Fruit fly (Drosophila melanogaster) whole organism, embryonic: ENCODE data around the gene Papss.
A peak's percentile ranks its signal among the peaks of the same experiment; 100 is the strongest.

Experiments used
- Aef1 ChIP-seq: fragments of 200-800 bp; sonication (Bioruptor generic); IDR thresholded peaks from 3 replicates; pipeline ENCODE4 v1.3.6; 2022; ENCODE audit warnings: missing biosample characterization, missing genetic modification characterization
- CG10543 ChIP-seq: fragments of 200-800 bp; sonication (Bioruptor generic); optimal IDR thresholded peaks from 3 replicates; lab custom pipeline; 2017; ENCODE audit warnings: missing biosample characterization, mild to moderate bottlenecking, missing genetic modification characterization, moderate library complexity
- CG13894 ChIP-seq: fragments of 200-800 bp; sonication (Bioruptor generic); optimal IDR thresholded peaks from 3 replicates; lab custom pipeline; 2018; ENCODE audit warnings: missing biosample characterization, mild to moderate bottlenecking, missing genetic modification characterization, moderate library complexity
- CG14441 ChIP-seq: fragments of 200-800 bp; sonication (Bioruptor generic); IDR thresholded peaks from 2 replicates; pipeline ENCODE4 v1.3.6; 2022; ENCODE audit warnings: missing biosample characterization, missing genetic modification characterization
- CG15696 ChIP-seq: fragments of 200-800 bp; sonication (Bioruptor generic); optimal IDR thresholded peaks from 2 replicates; lab custom pipeline; 2019; ENCODE audit warnings: missing biosample characterization, mild to moderate bottlenecking, missing genetic modification characterization, moderate library complexity
- CG1603 ChIP-seq: fragments of 200-800 bp; sonication (Bioruptor generic); optimal IDR thresholded peaks from 2 replicates; lab custom pipeline; 2019; ENCODE audit warnings: missing biosample characterization, mild to moderate bottlenecking, missing genetic modification characterization, moderate library complexity
- CG16863 ChIP-seq: fragments of 200-800 bp; sonication (Bioruptor generic); optimal IDR thresholded peaks from 3 replicates; lab custom pipeline; 2016; ENCODE audit warnings: missing biosample characterization, missing genetic modification characterization
- CG2875 ChIP-seq: fragments of 200-800 bp; sonication (Bioruptor generic); optimal IDR thresholded peaks from 2 replicates; lab custom pipeline; 2017; ENCODE audit warnings: missing biosample characterization, mild to moderate bottlenecking, missing genetic modification characterization, missing genetic modification reagents
- CG31388 ChIP-seq: fragments of 200-800 bp; sonication (Bioruptor generic); optimal IDR thresholded peaks from 2 replicates; lab custom pipeline; 2016; ENCODE audit warnings: missing biosample characterization, missing genetic modification characterization
- CG3163 ChIP-seq: fragments of 200-800 bp; sonication (Bioruptor generic); optimal IDR thresholded peaks from 3 replicates; lab custom pipeline; 2016; ENCODE audit warnings: missing biosample characterization, missing genetic modification characterization
- CG34376 ChIP-seq: fragments of 200-800 bp; sonication (Bioruptor generic); optimal IDR thresholded peaks from 2 replicates; lab custom pipeline; 2018; ENCODE audit warnings: missing biosample characterization, mild to moderate bottlenecking, missing genetic modification characterization
- CG4820 ChIP-seq: fragments of 200-800 bp; sonication (Bioruptor generic); optimal IDR thresholded peaks from 3 replicates; lab custom pipeline; 2016; ENCODE audit warnings: missing biosample characterization, missing genetic modification characterization
- CG5180 ChIP-seq: fragments of 200-800 bp; sonication (Bioruptor generic); optimal IDR thresholded peaks from 3 replicates; lab custom pipeline; 2017; ENCODE audit warnings: missing biosample characterization, missing genetic modification characterization, mild to moderate bottlenecking, moderate library complexity, missing genetic modification reagents
- CG6765 ChIP-seq: fragments of 200-800 bp; sonication (Bioruptor generic); optimal IDR thresholded peaks from 3 replicates; lab custom pipeline; 2017; ENCODE audit warnings: missing biosample characterization, mild to moderate bottlenecking, missing genetic modification characterization
- CG7839 ChIP-seq: fragments of 200-800 bp; sonication (Bioruptor generic); optimal IDR thresholded peaks from 3 replicates; lab custom pipeline; 2018; ENCODE audit warnings: missing biosample characterization, mild to moderate bottlenecking, missing genetic modification characterization, moderate library complexity
- CG7987 ChIP-seq: fragments of 200-800 bp; sonication (Bioruptor generic); optimal IDR thresholded peaks from 2 replicates; lab custom pipeline; 2018; ENCODE audit warnings: missing biosample characterization, mild to moderate bottlenecking, missing genetic modification characterization, moderate library complexity
- CG8478 ChIP-seq: fragments of >200 bp; optimal IDR thresholded peaks from 2 replicates; lab custom pipeline; 2018
- D19A ChIP-seq: fragments of 200-800 bp; optimal IDR thresholded peaks from 3 replicates; lab custom pipeline; 2019; ENCODE audit warnings: missing biosample characterization, mild to moderate bottlenecking, missing genetic modification characterization, moderate library complexity
- Dad ChIP-seq: fragments of 200-800 bp; sonication (Bioruptor generic); optimal IDR thresholded peaks from 3 replicates; lab custom pipeline; 2016; ENCODE audit warnings: missing biosample characterization, missing genetic modification characterization
- H2.0 ChIP-seq: fragments of 200-800 bp; sonication (Bioruptor generic); IDR thresholded peaks from 2 replicates; pipeline ENCODE4 v1.3.6; 2022; ENCODE audit warnings: missing biosample characterization, missing genetic modification characterization
- Hr51 ChIP-seq, 2 experiments: fragments of 200-800 bp; sonication (Bioruptor generic); optimal IDR thresholded peaks; 2 replicates in 1 of 2; 3 replicates in 1 of 2; lab custom pipeline; 2016 to 2018; ENCODE audit warnings: missing biosample characterization in 2 of 2, missing genetic modification characterization in 2 of 2, mild to moderate bottlenecking in 1 of 2, moderate library complexity in 1 of 2
- Lim3 ChIP-seq: fragments of 200-800 bp; sonication (Bioruptor generic); IDR thresholded peaks from 2 replicates; pipeline ENCODE4 v1.3.6; 2022; ENCODE audit warnings: missing biosample characterization, missing genetic modification characterization
- MTF-1 ChIP-seq: fragments of 200-800 bp; sonication (Bioruptor generic); optimal IDR thresholded peaks from 2 replicates; lab custom pipeline; 2018; ENCODE audit warnings: missing biosample characterization, mild to moderate bottlenecking, missing genetic modification characterization, borderline replicate concordance
- Mrtf ChIP-seq: fragments of 200-800 bp; sonication (Bioruptor generic); IDR thresholded peaks from 3 replicates; pipeline ENCODE4 v1.3.6; 2022; ENCODE audit warnings: missing biosample characterization, missing genetic modification characterization
- PHDP ChIP-seq: fragments of 200-800 bp; sonication (Bioruptor generic); optimal IDR thresholded peaks from 3 replicates; lab custom pipeline; 2018; ENCODE audit warnings: missing biosample characterization, mild to moderate bottlenecking, missing genetic modification characterization, moderate library complexity
- Sox100B ChIP-seq: fragments of 200-800 bp; sonication (Bioruptor generic); optimal IDR thresholded peaks from 3 replicates; lab custom pipeline; 2018; ENCODE audit warnings: missing biosample characterization, mild to moderate bottlenecking, missing genetic modification characterization
- TFAM ChIP-seq: fragments of 200-800 bp; sonication (Bioruptor generic); optimal IDR thresholded peaks from 2 replicates; lab custom pipeline; 2017; ENCODE audit warnings: missing biosample characterization, missing genetic modification characterization, inconsistent platforms
- Vsx1 ChIP-seq: fragments of 200-800 bp; sonication (Bioruptor generic); optimal IDR thresholded peaks from 2 replicates; lab custom pipeline; 2017; ENCODE audit warnings: missing biosample characterization, mild to moderate bottlenecking, missing genetic modification characterization, missing genetic modification reagents
- bcd ChIP-seq: fragments of 200-800 bp; sonication (Bioruptor generic); optimal IDR thresholded peaks from 2 replicates; lab custom pipeline; 2017; ENCODE audit warnings: missing biosample characterization, mild to moderate bottlenecking, missing genetic modification characterization
- btn ChIP-seq: fragments of 200-800 bp; sonication (Bioruptor generic); optimal IDR thresholded peaks from 2 replicates; lab custom pipeline; 2016; ENCODE audit warnings: missing biosample characterization, missing genetic modification characterization
- caup ChIP-seq: fragments of 200-800 bp; sonication (Bioruptor generic); optimal IDR thresholded peaks from 3 replicates; lab custom pipeline; 2017; ENCODE audit warnings: missing biosample characterization, mild to moderate bottlenecking, missing genetic modification characterization, moderate library complexity; ENCODE audit not compliant: severe bottlenecking
- cwo ChIP-seq: fragments of 200-800 bp; sonication (Bioruptor generic); optimal IDR thresholded peaks from 3 replicates; lab custom pipeline; 2017; ENCODE audit warnings: missing biosample characterization, missing genetic modification characterization, mild to moderate bottlenecking, moderate library complexity, missing genetic modification reagents
- exex ChIP-seq: fragments of 200-800 bp; sonication (Bioruptor generic); optimal IDR thresholded peaks from 4 replicates; lab custom pipeline; 2018; ENCODE audit warnings: missing biosample characterization, mild to moderate bottlenecking, missing genetic modification characterization, moderate library complexity
- eyg ChIP-seq: fragments of 200-800 bp; sonication (Bioruptor generic); optimal IDR thresholded peaks from 3 replicates; lab custom pipeline; 2016; ENCODE audit warnings: missing biosample characterization, missing genetic modification characterization
- gce ChIP-seq: fragments of 200-800 bp; sonication (Bioruptor generic); IDR thresholded peaks from 3 replicates; pipeline ENCODE4 v1.3.6; 2022; ENCODE audit warnings: missing biosample characterization, missing genetic modification characterization
- grn ChIP-seq: fragments of 200-800 bp; sonication (Bioruptor generic); optimal IDR thresholded peaks from 3 replicates; lab custom pipeline; 2017; ENCODE audit warnings: missing biosample characterization, missing genetic modification characterization
- hb ChIP-seq: fragments of 200-800 bp; sonication (Bioruptor generic); IDR thresholded peaks from 3 replicates; pipeline ENCODE4 v1.3.6; 2022; ENCODE audit warnings: missing biosample characterization, missing genetic modification characterization; ENCODE audit not compliant: partially characterized antibody
- jumu ChIP-seq: fragments of 200-800 bp; sonication (Bioruptor generic); optimal IDR thresholded peaks from 3 replicates; lab custom pipeline; 2016; ENCODE audit warnings: missing biosample characterization, missing genetic modification characterization
- ken ChIP-seq: fragments of 200-800 bp; sonication (Bioruptor generic); IDR thresholded peaks from 3 replicates; pipeline ENCODE4 v1.3.6; 2022; ENCODE audit warnings: missing biosample characterization, missing genetic modification characterization
- klu ChIP-seq: fragments of 200-800 bp; sonication (Bioruptor generic); IDR thresholded peaks from 2 replicates; pipeline ENCODE4 v1.3.6; 2022; ENCODE audit warnings: missing biosample characterization, missing genetic modification characterization
- odd ChIP-seq: fragments of 200-800 bp; sonication (Bioruptor generic); optimal IDR thresholded peaks from 2 replicates; lab custom pipeline; 2017; ENCODE audit warnings: missing biosample characterization, mild to moderate bottlenecking, missing genetic modification characterization
- onecut ChIP-seq: fragments of 200-800 bp; sonication (Bioruptor generic); IDR thresholded peaks from 2 replicates; pipeline ENCODE4 v1.3.6; 2022; ENCODE audit warnings: missing biosample characterization, missing genetic modification characterization
- pho ChIP-seq: fragments of 200-800 bp; sonication (Bioruptor generic); optimal IDR thresholded peaks from 2 replicates; lab custom pipeline; 2016; ENCODE audit warnings: missing biosample characterization, missing genetic modification characterization
- pros ChIP-seq: fragments of 200-800 bp; sonication (Bioruptor generic); optimal IDR thresholded peaks from 3 replicates; lab custom pipeline; 2019; ENCODE audit warnings: missing biosample characterization, mild to moderate bottlenecking, missing genetic modification characterization, moderate library complexity
- rib ChIP-seq: fragments of 200-800 bp; sonication (Bioruptor generic); IDR thresholded peaks from 2 replicates; pipeline ENCODE4 v1.3.6; 2022; ENCODE audit warnings: missing biosample characterization, missing genetic modification characterization
- sim ChIP-seq: fragments of 200-800 bp; sonication (Bioruptor generic); IDR thresholded peaks from 2 replicates; pipeline ENCODE4 v1.3.6; 2022; ENCODE audit warnings: missing biosample characterization, missing genetic modification characterization
- sug ChIP-seq: fragments of 200-800 bp; optimal IDR thresholded peaks from 2 replicates; lab custom pipeline; 2019; ENCODE audit warnings: missing biosample characterization, mild to moderate bottlenecking, missing genetic modification characterization, moderate library complexity
- twi ChIP-seq: fragments of 200-800 bp; optimal IDR thresholded peaks from 2 replicates; lab custom pipeline; 2019; ENCODE audit warnings: missing biosample characterization, mild to moderate bottlenecking, missing genetic modification characterization, moderate library complexity
- z ChIP-seq: fragments of 200-800 bp; sonication (Bioruptor generic); IDR thresholded peaks from 3 replicates; pipeline ENCODE4 v1.3.6; 2022; ENCODE audit warnings: missing biosample characterization, missing genetic modification characterization

Gene Papss

dm6 chr3L:19813075-19813903, 31.8 kb upstream of the Papss start, which contains the start of gene Cyp305a1 (continued):
- TF ChIP-seq CG15696 (tag; lab: Kevin White, UChicago), result peak; percentile 23
- no peak for TF ChIP-seq ken (GFP tag; lab: Robert Waterston, UW)
- TF ChIP-seq CG34376, result peak; percentile 63
- TF ChIP-seq CG6765 (GFP tag; lab: Kevin White, UChicago), result peak; percentile 20
- TF ChIP-seq CG10543 (GFP tag; lab: Kevin White, UChicago), result peak; percentile 90
- peak; percentile 74 for TF ChIP-seq cwo (GFP tag; lab: Kevin White, UChicago)
- TF ChIP-seq Mrtf (GFP tag; lab: Robert Waterston, UW), result 0 out of 3 replicates have a peak, but pooled peaks have one; percentile 28
- no peak for TF ChIP-seq Dad (GFP tag; lab: Kevin White, UChicago)
- TF ChIP-seq bcd (GFP tag; lab: Kevin White, UChicago), result no peak
- TF ChIP-seq klu (GFP tag; lab: Robert Waterston, UW), result no peak
- peak; percentile 56 for TF ChIP-seq grn (GFP tag; lab: Kevin White, UChicago)
- TF ChIP-seq CG5180, result no peak
- TF ChIP-seq hb (GFP tag; lab: Robert Waterston, UW), result 0 out of 3 replicates have a peak, but pooled peaks have one; percentile 13
- TF ChIP-seq exex (tag; lab: Kevin White, UChicago), result peak; percentile 68
- no peak for TF ChIP-seq Lim3
- TF ChIP-seq CG8478 (lab: Kevin White, UChicago), result no peak
- no peak for TF ChIP-seq H2.0 (GFP tag; lab: Robert Waterston, UW)
- TF ChIP-seq Sox100B, result no peak
- no peak for TF ChIP-seq eyg (GFP tag; lab: Kevin White, UChicago)
- TF ChIP-seq CG7839 (tag; lab: Kevin White, UChicago), result no peak
- no peak for TF ChIP-seq CG31388
- TF ChIP-seq CG16863 (GFP tag; lab: Kevin White, UChicago), result no peak
- peak; percentile 42 for TF ChIP-seq D19A
- no peak for TF ChIP-seq CG2875 (GFP tag; lab: Kevin White, UChicago)
- no peak for TF ChIP-seq Hr51 (GFP tag; optimal IDR thresholded peaks at IDR 0.05; lab: Kevin White, UChicago)
- peak; percentile 82 for TF ChIP-seq CG13894 (tag; lab: Kevin White, UChicago)
- peak; percentile 57 for TF ChIP-seq CG7987 (GFP tag; lab: Kevin White, UChicago)
- no peak for TF ChIP-seq jumu
- no peak for TF ChIP-seq Vsx1 (GFP tag; lab: Kevin White, UChicago)
- TF ChIP-seq CG3163 (GFP tag; lab: Kevin White, UChicago), result no peak
- 0 out of 3 replicates have a peak, but pooled peaks have one; percentile 28 for TF ChIP-seq gce (GFP tag; lab: Robert Waterston, UW)
- TF ChIP-seq PHDP (tag; lab: Kevin White, UChicago), result no peak
- TF ChIP-seq sim, result 0 out of 2 replicates have a peak, but pooled peaks have one; percentile 14
- 0 out of 2 replicates have a peak, but pooled peaks have one; percentile 36 for TF ChIP-seq rib (GFP tag; lab: Robert Waterston, UW)
- peak; percentile 40 for TF ChIP-seq caup (GFP tag; lab: Kevin White, UChicago)
- TF ChIP-seq btn (GFP tag; lab: Kevin White, UChicago), result no peak
- TF ChIP-seq odd (GFP tag; lab: Kevin White, UChicago), result no peak
- peak; percentile 69 for TF ChIP-seq sug (tag; lab: Kevin White, UChicago)
- TF ChIP-seq z (GFP tag; lab: Robert Waterston, UW), result peak; percentile 59; the same call in 1 of the 3 replicates
- no peak for TF ChIP-seq CG4820
- no peak for TF ChIP-seq CG1603 (tag; lab: Kevin White, UChicago)
- no peak for TF ChIP-seq Aef1 (GFP tag; lab: Robert Waterston, UW)
- peak; percentile 31 for TF ChIP-seq twi (tag; lab: Kevin White, UChicago)
- TF ChIP-seq CG14441, result no peak
- TF ChIP-seq TFAM, result no peak
- TF ChIP-seq pros (GFP tag; lab: Kevin White, UChicago), result no peak
- TF ChIP-seq MTF-1 (GFP tag; lab: Kevin White, UChicago), result no peak
- no peak for TF ChIP-seq onecut (GFP tag; lab: Robert Waterston, UW)
- no peak for TF ChIP-seq pho (GFP tag; lab: Kevin White, UChicago)
